Worm (Caenorhabditis elegans) whole organism, L4 larva: ENCODE results near the gene tag-209.

Experiments
- F10B5.3 ChIP-seq: sonication (generic microtip); optimal IDR thresholded peaks from 2 replicates; lab custom pipeline; 2016; ENCODE audit warnings: mild to moderate bottlenecking, missing genetic modification characterization, missing compliant biosample characterization
- aha-1 ChIP-seq: fragments of 150-350 bp; peaks from one replicate; lab custom pipeline; 2014; ENCODE audit warnings: missing biosample characterization, missing genetic modification characterization
- ceh-28 ChIP-seq: fragments of 150-350 bp; optimal IDR thresholded peaks from 2 replicates; lab custom pipeline; 2014; ENCODE audit warnings: missing biosample characterization, missing genetic modification reagents, missing genetic modification characterization
- ceh-32 ChIP-seq: sonication (generic microtip); optimal IDR thresholded peaks from 2 replicates; lab custom pipeline; 2016; ENCODE audit warnings: mild to moderate bottlenecking, missing genetic modification characterization, missing compliant biosample characterization; ENCODE audit not compliant: poor library complexity
- lin-1 ChIP-seq: fragments of 200-800 bp; sonication (Bioruptor generic); IDR thresholded peaks from 2 replicates; pipeline ENCODE4 v1.3.6; 2022; ENCODE audit warnings: missing genetic modification reagents, missing genetic modification characterization, missing compliant biosample characterization
- zfp-2 ChIP-seq: sonication (generic microtip); optimal IDR thresholded peaks from 2 replicates; lab custom pipeline; 2016; ENCODE audit warnings: mild to moderate bottlenecking, missing genetic modification characterization, missing compliant biosample characterization
- zip-11 ChIP-seq: fragments of 200-800 bp; sonication (Bioruptor generic); IDR thresholded peaks from 2 replicates; pipeline ENCODE4 v1.3.6; 2022; ENCODE audit warnings: missing genetic modification characterization, missing compliant biosample characterization
- zip-2 ChIP-seq: fragments of 150-350 bp; optimal IDR thresholded peaks from 2 replicates; lab custom pipeline; 2014; ENCODE audit warnings: missing biosample characterization, missing genetic modification characterization

The tag-209 gene

ce11 chrII:10834717-10835116 lies 47.6 kb downstream of the tag-209 start:
- TF ChIP-seq zip-11 (GFP tag; lab: Robert Waterston, UW) (no peak), zip-2 (tag; lab: Kevin White, UChicago) (no peak), lin-1 (GFP tag; lab: Robert Waterston, UW) (no peak), F10B5.3 (tag; lab: Kevin White, UChicago) (no peak), ceh-32 (tag; lab: Kevin White, UChicago) (no peak), aha-1 (tag; lab: Kevin White, UChicago) (peak; percentile 90), ceh-28 (tag; lab: Kevin White, UChicago) (no peak), zfp-2 (tag; lab: Kevin White, UChicago) (no peak)
- TF ChIP-seq, all 104 proteins: peak for 1
